Worm (Caenorhabditis elegans) whole organism, L3 larva: Measurements from ENCODE around the gene srw-122.

Experiments
- R02D3.7 ChIP-seq: fragments of 150-350 bp; optimal IDR thresholded peaks from 2 replicates; lab custom pipeline; 2014; ENCODE audit warnings: missing biosample characterization, missing genetic modification characterization
- ZK546.5 ChIP-seq: sonication (generic microtip); optimal IDR thresholded peaks from 2 replicates; lab custom pipeline; 2017; ENCODE audit warnings: missing biosample characterization, missing genetic modification characterization
- aly-2 ChIP-seq: fragments of 150-350 bp; optimal IDR thresholded peaks from 2 replicates; lab custom pipeline; 2014; ENCODE audit warnings: missing biosample characterization, missing genetic modification characterization
- ceh-82 ChIP-seq: fragments of 150-350 bp; optimal IDR thresholded peaks from 2 replicates; lab custom pipeline; 2014; ENCODE audit warnings: missing biosample characterization, missing genetic modification characterization
- fos-1 ChIP-seq: fragments of 150-350 bp; optimal IDR thresholded peaks from 2 replicates; lab custom pipeline; 2014; ENCODE audit warnings: missing biosample characterization, missing genetic modification characterization
- nhr-11 ChIP-seq: fragments of 150-350 bp; optimal IDR thresholded peaks from 2 replicates; lab custom pipeline; 2014; ENCODE audit warnings: missing biosample characterization, missing genetic modification characterization
- pqm-1 ChIP-seq: fragments of 150-350 bp; optimal IDR thresholded peaks from 2 replicates; lab custom pipeline; 2017; ENCODE audit warnings: missing biosample characterization, missing genetic modification characterization, inconsistent platforms
- zag-1 ChIP-seq: fragments of 150-350 bp; optimal IDR thresholded peaks from 2 replicates; lab custom pipeline; 2014; ENCODE audit warnings: missing biosample characterization, missing genetic modification characterization
- ztf-11 ChIP-seq: fragments of 150-350 bp; optimal IDR thresholded peaks from 2 replicates; lab custom pipeline; 2014; ENCODE audit warnings: missing biosample characterization, missing genetic modification characterization

DNA sequence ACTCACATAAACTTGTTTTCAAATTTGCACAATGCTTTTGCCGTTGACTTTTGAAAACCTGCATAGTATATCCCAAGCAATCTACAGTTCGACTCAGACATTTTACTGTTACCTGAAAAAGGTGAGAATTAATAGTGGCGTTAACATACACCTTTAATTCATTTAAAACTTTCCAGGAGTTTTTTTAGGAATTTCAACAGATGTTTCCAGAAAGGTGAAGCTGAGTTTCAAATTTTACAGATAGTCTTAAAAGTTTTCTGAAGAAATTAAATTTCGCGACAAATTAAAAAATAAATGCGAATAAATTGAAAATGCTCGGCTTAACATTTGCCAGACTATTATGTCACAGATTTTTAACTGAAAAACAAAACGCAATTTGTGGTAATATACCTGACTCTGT is 47.7 kb upstream of the srw-122 start, which contains the start of gene srw-119:
- no peak for TF ChIP-seq aly-2 (tag; lab: Kevin White, UChicago)
- TF ChIP-seq ZK546.5 (tag; lab: Kevin White, UChicago): no peak
- TF ChIP-seq R02D3.7: no peak
- no peak for TF ChIP-seq zag-1 (tag; lab: Kevin White, UChicago)
- no peak for TF ChIP-seq fos-1 (tag; lab: Kevin White, UChicago)
- no peak for TF ChIP-seq ceh-82
- TF ChIP-seq pqm-1: no peak
- no peak for TF ChIP-seq nhr-11 (tag; lab: Kevin White, UChicago)
- TF ChIP-seq ztf-11 (tag; lab: Kevin White, UChicago): no peak
